Worm (Caenorhabditis elegans) whole organism, L4/young adult: ENCODE data around the gene elli-1.
"Not testable (repeated sequence)": the region's sequence is repeated elsewhere in the genome, so short reads cannot be mapped to it uniquely, and the experiment has no call there.

Experiments used
- W03F9.2 ChIP-seq: fragments of 150-350 bp; optimal IDR thresholded peaks from 2 replicates; lab custom pipeline; 2014; ENCODE audit warnings: missing biosample characterization, missing genetic modification characterization
- dao-5 ChIP-seq: sonication (generic microtip); optimal IDR thresholded peaks from 2 replicates; lab custom pipeline; 2016; ENCODE audit warnings: missing genotype, missing genetic modification characterization, moderate library complexity, missing compliant biosample characterization
- him-1 ChIP-seq: sonication (generic microtip); optimal IDR thresholded peaks from 2 replicates; lab custom pipeline; 2016; ENCODE audit warnings: missing genotype, missing genetic modification reagents, missing genetic modification characterization, missing compliant biosample characterization

The elli-1 gene

ce11 chrIV:8737354-8737753, 17.3 kb downstream of the elli-1 start:
- no peak for TF ChIP-seq him-1 (tag; lab: Kevin White, UChicago)
- peak; percentile 10 for TF ChIP-seq W03F9.2 (tag; lab: Kevin White, UChicago)

- TF ChIP-seq him-1 (tag; lab: Kevin White, UChicago) (no peak), dao-5 (tag; lab: Kevin White, UChicago) (no peak), W03F9.2 (tag; lab: Kevin White, UChicago) (no peak)
Measured at ce11 chrIV:8730469-8730868, 24.2 kb downstream of the elli-1 start, which contains the start of gene F21D5.3. TSS of gene F21D5.3 (plus strand) at chrIV:8730815.

- TF ChIP-seq W03F9.2 (tag; lab: Kevin White, UChicago) (no peak), dao-5 (tag; lab: Kevin White, UChicago) (no peak), him-1 (tag; lab: Kevin White, UChicago) (no peak)
Measured at ce11 chrIV:8729636-8730035, 25.0 kb downstream of the elli-1 start.

- no peak for TF ChIP-seq W03F9.2 (tag; lab: Kevin White, UChicago)
- no peak for TF ChIP-seq him-1 (tag; lab: Kevin White, UChicago)
Measured at ce11 chrIV:8728122-8728521, 26.5 kb downstream of the elli-1 start, which contains the start of gene otub-3. TSS of gene otub-3 (plus strand) at chrIV:8728177.

ce11 chrIV:8725345-8725744, 29.3 kb downstream of the elli-1 start, which contains the start of gene pgm-3:
TSS of gene pgm-3 (plus strand) at chrIV:8725722.
- TF ChIP-seq W03F9.2 (tag; lab: Kevin White, UChicago) (no peak), him-1 (tag; lab: Kevin White, UChicago) (no peak), dao-5 (tag; lab: Kevin White, UChicago) (no peak)

ce11 chrIV:8724907-8725306, 29.7 kb downstream of the elli-1 start:
- TF ChIP-seq him-1 (tag; lab: Kevin White, UChicago) (no peak), dao-5 (tag; lab: Kevin White, UChicago) (no peak), W03F9.2 (tag; lab: Kevin White, UChicago) (no peak)

ce11 chrIV:8723720-8724119, 30.9 kb downstream of the elli-1 start, which contains the start of gene F21D5.9:
TSS of gene F21D5.9 (plus strand) at chrIV:8724020.
- TF ChIP-seq W03F9.2 (tag; lab: Kevin White, UChicago), result no peak
- no peak for TF ChIP-seq dao-5 (tag; lab: Kevin White, UChicago)
- TF ChIP-seq him-1 (tag; lab: Kevin White, UChicago), result no peak

- TF ChIP-seq W03F9.2 (tag; lab: Kevin White, UChicago), result no peak
- TF ChIP-seq dao-5 (tag; lab: Kevin White, UChicago), result no peak
- TF ChIP-seq him-1 (tag; lab: Kevin White, UChicago), result no peak
Measured at ce11 chrIV:8722801-8723200, 31.8 kb downstream of the elli-1 start.

ce11 chrIV:8718153-8718552, 36.5 kb downstream of the elli-1 start, which contains the start of gene H23L24.1:
TSS of gene H23L24.1 (plus strand) at chrIV:8718453.
- TF ChIP-seq him-1 (tag; lab: Kevin White, UChicago) (no peak), W03F9.2 (tag; lab: Kevin White, UChicago) (no peak), dao-5 (tag; lab: Kevin White, UChicago) (no peak)

- TF ChIP-seq dao-5, him-1, W03F9.2 (tag; lab: Kevin White, UChicago): not testable (repeated sequence)
Measured at ce11 chrIV:8715032-8715431, 39.6 kb downstream of the elli-1 start, which contains the start of the genes parg-2 and ipla-5. TSS of gene parg-2 (minus strand) at chrIV:8715132. TSS of gene ipla-5 (plus strand) at chrIV:8715247.

ce11 chrIV:8708046-8708445, 46.6 kb downstream of the elli-1 start:
- no peak for TF ChIP-seq dao-5 (tag; lab: Kevin White, UChicago)
- TF ChIP-seq W03F9.2 (tag; lab: Kevin White, UChicago), result no peak
- no peak for TF ChIP-seq him-1 (tag; lab: Kevin White, UChicago)

ce11 chrIV:8705504-8705903, 49.1 kb downstream of the elli-1 start, which contains the start of gene H23L24.4:
TSS of gene H23L24.4 (minus strand) at chrIV:8705604.
- TF ChIP-seq dao-5 (tag; lab: Kevin White, UChicago) (no peak), W03F9.2 (tag; lab: Kevin White, UChicago) (no peak), him-1 (tag; lab: Kevin White, UChicago) (no peak)
